Fruit fly (Drosophila melanogaster): ENCODE results near the gene TotE.

DNA sequence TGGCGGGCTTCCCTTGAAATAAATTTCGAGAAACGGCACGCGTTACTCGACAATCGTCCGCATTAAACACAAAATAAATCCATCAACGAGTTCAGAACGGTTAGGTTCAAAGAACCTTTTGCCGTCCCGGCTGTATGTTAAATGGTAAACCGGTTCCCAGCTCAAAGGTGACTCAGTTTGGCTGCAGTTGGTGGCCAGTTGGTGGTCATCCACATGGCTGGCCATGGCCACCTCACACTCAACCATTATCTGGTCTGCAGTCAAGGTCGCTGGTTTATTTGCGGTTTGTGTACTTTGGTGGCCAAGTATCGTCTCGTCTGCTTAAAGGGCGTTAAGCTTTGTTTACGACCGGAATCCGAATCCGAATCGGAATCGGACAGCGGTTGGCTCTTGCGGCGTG is 43.9 kb downstream of the TotE start:
- no peak for TF ChIP-seq fd59A (GFP tag; optimal IDR thresholded peaks at IDR 0.05)
- no peak for TF ChIP-seq ss (GFP tag; optimal IDR thresholded peaks at IDR 0.05)
- TF ChIP-seq Sox14 (GFP tag; optimal IDR thresholded peaks at IDR 0.05) = no peak
- TF ChIP-seq Blimp-1 (GFP tag; optimal IDR thresholded peaks at IDR 0.05) = no peak
- TF ChIP-seq CG15336 (GFP tag; IDR thresholded peaks at IDR 0.05) = no peak
- no peak for TF ChIP-seq Eip78C (GFP tag)
- TF ChIP-seq CG8119 (GFP tag; IDR thresholded peaks at IDR 0.05) = no peak
- TF ChIP-seq Lpt (GFP tag; optimal IDR thresholded peaks at IDR 0.05) = no peak
- no peak for TF ChIP-seq OdsH (GFP tag; optimal IDR thresholded peaks at IDR 0.05)
